Worm (Caenorhabditis elegans) whole organism, young adult: ENCODE data around the gene F36H1.12.

ENCODE experiments used
- B0035.1 ChIP-seq: sonication (generic microtip); optimal IDR thresholded peaks from 2 replicates; lab custom pipeline; 2016; ENCODE audit warnings: missing genetic modification characterization, mild to moderate bottlenecking, missing compliant biosample characterization, missing genotype, missing genetic modification reagents
- B0336.3 ChIP-seq: fragments of 200-800 bp; sonication (Bioruptor generic); IDR thresholded peaks from 2 replicates; pipeline ENCODE4 v1.3.6; 2022; ENCODE audit warnings: missing genetic modification characterization, missing compliant biosample characterization
- Y79H2A.3 ChIP-seq: fragments of 200-800 bp; sonication (Bioruptor generic); conservative IDR thresholded peaks from 2 replicates; pipeline ENCODE4 v1.3.6; 2022; ENCODE audit warnings: missing genetic modification reagents, missing genetic modification characterization, missing compliant biosample characterization
- egl-18 ChIP-seq: fragments of 200-800 bp; sonication (Bioruptor generic); IDR thresholded peaks from 2 replicates; pipeline ENCODE4 v1.3.6; 2022; ENCODE audit warnings: missing genetic modification reagents, missing genetic modification characterization, missing compliant biosample characterization

DNA sequence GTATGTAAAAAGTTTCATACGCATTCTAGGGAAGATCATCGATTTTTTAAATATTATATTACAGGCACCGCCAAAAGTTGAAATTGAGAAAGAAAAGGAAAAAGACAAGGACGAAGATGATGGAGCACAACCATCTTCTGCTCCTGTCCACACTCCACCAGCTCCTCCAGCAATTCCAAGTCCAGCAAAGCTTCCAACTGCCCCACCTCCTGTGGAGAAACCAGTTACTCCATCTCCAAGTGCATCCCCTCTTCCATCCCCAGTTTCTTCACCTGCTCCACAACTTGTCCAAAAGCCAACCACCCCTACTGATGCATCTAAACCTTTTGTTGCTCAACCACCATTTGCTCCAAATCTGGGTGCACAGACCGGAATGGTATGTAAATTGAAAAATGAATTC is 1.5 kb downstream of the F36H1.12 start:
- TF ChIP-seq B0336.3 (GFP tag; lab: Robert Waterston, UW) (no peak), Y79H2A.3 (GFP tag; lab: Robert Waterston, UW) (no peak), B0035.1 (no peak), egl-18 (GFP tag; lab: Robert Waterston, UW) (no peak)
